Worm (Caenorhabditis elegans) whole organism, dauer: Measurements from ENCODE around the gene srd-11.

Source experiments
- unc-62 ChIP-seq: sonication (generic microtip); optimal IDR thresholded peaks from 2 replicates; lab custom pipeline; 2017; ENCODE audit warnings: missing biosample characterization, missing genetic modification reagents, missing genetic modification characterization

Gene srd-11

DNA sequence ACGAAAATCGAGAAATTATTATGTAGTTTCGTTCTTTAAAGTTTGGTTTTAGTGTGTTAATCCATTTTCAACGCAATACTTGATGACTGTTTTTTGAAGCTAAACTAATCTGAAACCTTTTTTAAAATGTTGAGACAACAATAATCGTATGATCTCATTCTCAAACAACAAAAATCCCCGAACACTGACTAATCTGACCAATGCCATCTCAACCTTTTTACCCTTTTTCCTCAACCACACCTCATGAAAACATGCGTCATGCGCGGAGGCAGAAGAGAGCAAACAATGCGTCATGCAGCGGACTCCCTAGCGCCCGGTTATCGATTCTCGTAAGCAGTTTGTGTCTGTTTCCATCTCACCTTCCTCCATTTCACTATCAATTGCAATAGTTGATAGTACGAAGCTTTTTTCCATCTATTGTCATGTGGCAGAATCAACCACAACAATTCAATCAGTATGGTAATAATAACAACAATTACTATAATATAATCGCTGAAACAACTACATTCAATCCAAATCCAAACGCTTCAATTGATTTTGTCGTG is 47.9 kb downstream of the srd-11 start, which contains the start of gene C50B8.4:
C50B8.4 (plus strand) TSS at position 299 of the 545 bp plus-strand sequence.
- no peak for TF ChIP-seq unc-62 (GFP tag; lab: Kevin White, UChicago)

DNA sequence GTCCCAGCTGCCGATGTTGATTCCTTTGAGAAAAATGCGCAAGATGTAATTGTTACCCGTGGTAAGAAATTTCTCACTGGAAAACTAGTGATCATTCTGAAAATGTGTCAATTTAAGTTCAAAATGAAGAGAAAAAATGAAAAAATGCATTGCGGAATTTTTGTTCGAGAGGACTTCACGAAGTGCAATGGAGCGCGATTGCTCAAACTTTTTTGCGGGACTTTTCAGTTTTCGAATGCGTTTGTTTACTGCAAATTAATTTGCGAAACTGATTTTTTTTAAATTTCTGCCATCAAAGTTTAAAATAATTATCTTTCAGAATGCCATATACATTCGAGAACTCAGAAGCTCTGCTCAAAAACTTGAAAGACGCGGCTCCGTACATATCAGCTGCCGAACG is 51.1 kb downstream of the srd-11 start, which contains the start of the genes nuaf-1 and bir-2:
nuaf-1 (minus strand) TSS at position 98 of the 400 bp plus-strand sequence.
bir-2 (plus strand) TSS at position 318 of the 400 bp plus-strand sequence.
- TF ChIP-seq unc-62 (GFP tag; lab: Kevin White, UChicago) = no peak
